Worm (Caenorhabditis elegans): ENCODE data around the gene cap-2.

Gene cap-2

ce11 chrII:10829572-10829971 is 39.4 kb upstream of the cap-2 start:
- no peak for TF ChIP-seq hmg-1.2 (GFP tag; IDR thresholded peaks at IDR 0.05)
- no peak for TF ChIP-seq F55B11.4 (tag; optimal IDR thresholded peaks at IDR 0.05; ENCODE audit: borderline replicate concordance, insufficient read depth)
- peak; percentile 54 for TF ChIP-seq zfh-2 (GFP tag; conservative IDR thresholded peaks at IDR 0.05)

ce11 chrII:10834717-10835116 is 34.3 kb upstream of the cap-2 start:
- TF ChIP-seq unc-62 (GFP tag; optimal IDR thresholded peaks at IDR 0.05) (no peak), egl-44 (GFP tag; IDR thresholded peaks at IDR 0.05) (no peak), B0261.1 (tag; optimal IDR thresholded peaks at IDR 0.05) (no peak), ceh-79 (tag; optimal IDR thresholded peaks at IDR 0.05) (no peak), ztf-6 (GFP tag; IDR thresholded peaks at IDR 0.05) (no peak), B0035.1 (tag; optimal IDR thresholded peaks at IDR 0.05) (no peak), egrh-3 (GFP tag; IDR thresholded peaks at IDR 0.05) (no peak), ztf-25 (GFP tag; IDR thresholded peaks at IDR 0.05) (no peak), lin-35 (GFP tag; optimal IDR thresholded peaks at IDR 0.05) (no peak), let-607 (tag; optimal IDR thresholded peaks at IDR 0.05) (no peak), nhr-179 (tag; optimal IDR thresholded peaks at IDR 0.05) (no peak), akir-1 (GFP tag; optimal IDR thresholded peaks at IDR 0.05) (no peak), ccch-3 (GFP tag; optimal IDR thresholded peaks at IDR 0.05) (no peak), dpff-1 (tag; optimal IDR thresholded peaks at IDR 0.05) (no peak), ama-1 (optimal IDR thresholded peaks at IDR 0.05) (no peak), ama-1 (GFP tag; optimal IDR thresholded peaks at IDR 0.05) (no peak), F39B2.1 (GFP tag; IDR thresholded peaks at IDR 0.05) (no peak), Y79H2A.3 (GFP tag; conservative IDR thresholded peaks at IDR 0.05) (no peak), lir-1 (GFP tag; conservative IDR thresholded peaks at IDR 0.05) (no peak), hmg-1.2 (GFP tag; IDR thresholded peaks at IDR 0.05) (no peak)

ce11 chrII:10838550-10838949 is 30.4 kb upstream of the cap-2 start:
- peak; percentile 30; the same call in 1 of the 2 replicates for TF ChIP-seq nfyb-1 (GFP tag; IDR thresholded peaks at IDR 0.05)
- TF ChIP-seq lin-26 (GFP tag; IDR thresholded peaks at IDR 0.05): no peak
- no peak for TF ChIP-seq egrh-3 (GFP tag; IDR thresholded peaks at IDR 0.05)
- no peak for TF ChIP-seq gei-17 (GFP tag; optimal IDR thresholded peaks at IDR 0.05)
- TF ChIP-seq Y53G8AR.9 (GFP tag; conservative IDR thresholded peaks at IDR 0.05): no peak

- no peak for TF ChIP-seq ccch-3 (GFP tag; optimal IDR thresholded peaks at IDR 0.05)
- 0 out of 2 replicates have a peak, but pooled peaks have one; percentile 25 for TF ChIP-seq hsf-1 (GFP tag; IDR thresholded peaks at IDR 0.05)
- peak; percentile 88 for TF ChIP-seq dox-1 (GFP tag; IDR thresholded peaks at IDR 0.05)
- peak; percentile 10 for TF ChIP-seq unc-130 (GFP tag; optimal IDR thresholded peaks at IDR 0.05)
- TF ChIP-seq aptf-2 (GFP tag; conservative IDR thresholded peaks at IDR 0.05): no peak
- peak; percentile 44 for TF ChIP-seq ets-4 (GFP tag; optimal IDR thresholded peaks at IDR 0.05)
- peak; percentile 99 for TF ChIP-seq tbp1 (GFP tag; optimal IDR thresholded peaks at IDR 0.05)
- no peak for TF ChIP-seq nfya-2 (GFP tag; IDR thresholded peaks at IDR 0.05)
- peak; percentile 82 for TF ChIP-seq mxl-1 (tag; optimal IDR thresholded peaks at IDR 0.05)
- peak; percentile 57 for TF ChIP-seq T26A5.8 (tag; optimal IDR thresholded peaks at IDR 0.05)
- no peak for TF ChIP-seq F37B4.10 (GFP tag; IDR thresholded peaks at IDR 0.05)
- no peak for TF ChIP-seq bed-1 (GFP tag; IDR thresholded peaks at IDR 0.05)
- TF ChIP-seq gei-17 (GFP tag; optimal IDR thresholded peaks at IDR 0.05): no peak
- TF ChIP-seq him-1 (tag; optimal IDR thresholded peaks at IDR 0.05): peak; percentile 91
- peak; percentile 61; the same call in 1 of the 2 replicates for TF ChIP-seq aptf-3 (GFP tag; IDR thresholded peaks at IDR 0.05)
- TF ChIP-seq ztf-6 (GFP tag; IDR thresholded peaks at IDR 0.05): 0 out of 2 replicates have a peak, but pooled peaks have one; percentile 60
- peak; percentile 92 for TF ChIP-seq ceh-27 (GFP tag; optimal IDR thresholded peaks at IDR 0.05)
- peak; percentile 91 for TF ChIP-seq ZK185.1 (tag; optimal IDR thresholded peaks at IDR 0.05; ENCODE audit: poor library complexity, severe bottlenecking)
- TF ChIP-seq attf-6 (GFP tag; IDR thresholded peaks at IDR 0.05): peak; percentile 34; the same call in 1 of the 2 replicates
- no peak for TF ChIP-seq pha-4 (tag; optimal IDR thresholded peaks at IDR 0.05)
- peak; percentile 76 to 94 for TF ChIP-seq rec-8 (tag; optimal IDR thresholded peaks at IDR 0.05)
- peak; percentile 18 for TF ChIP-seq ztf-3 (GFP tag; optimal IDR thresholded peaks at IDR 0.05)
- TF ChIP-seq dpff-1 (tag; optimal IDR thresholded peaks at IDR 0.05): no peak
Observed at ce11 chrII:10840067-10840466, 28.9 kb upstream of the cap-2 start.

All from whole organism, young adult.